Fruit fly (Drosophila melanogaster): ENCODE data around the gene CG13293.
A peak's percentile ranks its signal among the peaks of the same experiment; 100 is the strongest.

Gene CG13293

dm6 chr3L:6094697-6095096, 12.0 kb downstream of the CG13293 start, which contains the start of the genes CG10467 and loj (continued):
- TF ChIP-seq mld (GFP tag; IDR thresholded peaks at IDR 0.05; ENCODE audit: partially characterized antibody) (no peak), tgo (GFP tag; IDR thresholded peaks at IDR 0.05) (peak; percentile 97), Ptx1 (GFP tag; IDR thresholded peaks at IDR 0.05) (peak; percentile 99), Lhr (GFP tag; optimal IDR thresholded peaks at IDR 0.05) (peak; percentile 90), CG6854 (GFP tag; optimal IDR thresholded peaks at IDR 0.05) (peak; percentile 26), CG3065 (GFP tag; optimal IDR thresholded peaks at IDR 0.05) (peak; percentile 90), Abd-B (GFP tag; optimal IDR thresholded peaks at IDR 0.05) (peak; percentile 99), rib (GFP tag; IDR thresholded peaks at IDR 0.05) (peak; percentile 93), bbx (GFP tag; IDR thresholded peaks at IDR 0.05; ENCODE audit: partially characterized antibody) (peak; percentile 58), cwo (GFP tag; optimal IDR thresholded peaks at IDR 0.05) (peak; percentile 83), CG7963 (GFP tag; IDR thresholded peaks at IDR 0.05; ENCODE audit: partially characterized antibody) (no peak), Atf-2 (GFP tag; optimal IDR thresholded peaks at IDR 0.05) (peak; percentile 60), CG10565 (GFP tag; optimal IDR thresholded peaks at IDR 0.05) (peak; percentile 50), tna (GFP tag; IDR thresholded peaks at IDR 0.05; ENCODE audit: partially characterized antibody) (no peak), CG2129 (GFP tag; IDR thresholded peaks at IDR 0.05; ENCODE audit: partially characterized antibody) (peak; percentile 63), pzg (GFP tag; optimal IDR thresholded peaks at IDR 0.05) (peak; percentile 63), CG14965 (GFP tag; optimal IDR thresholded peaks at IDR 0.05; ENCODE audit: borderline replicate concordance) (no peak), chinmo (GFP tag; IDR thresholded peaks at IDR 0.05; ENCODE audit: partially characterized antibody) (no peak), Dp (GFP tag; optimal IDR thresholded peaks at IDR 0.05) (peak; percentile 72), CG9797 (GFP tag; optimal IDR thresholded peaks at IDR 0.05) (peak; percentile 47), CG2120 (GFP tag; optimal IDR thresholded peaks at IDR 0.05) (peak; percentile 95), gsb-n (tag; optimal IDR thresholded peaks at IDR 0.05) (peak; percentile 94), CG1603 (tag; optimal IDR thresholded peaks at IDR 0.05) (peak; percentile 51), CG14667 (GFP tag; IDR thresholded peaks at IDR 0.05) (peak; percentile 97), twi (tag; optimal IDR thresholded peaks at IDR 0.05) (peak; percentile 94), CG31388 (GFP tag; optimal IDR thresholded peaks at IDR 0.05) (peak; percentile 93), Taf1 (GFP tag; IDR thresholded peaks at IDR 0.05) (peak; percentile 87), CG13894 (tag; optimal IDR thresholded peaks at IDR 0.05) (peak; percentile 93), bsh (GFP tag; optimal IDR thresholded peaks at IDR 0.05) (peak in 1 of 2 experiments; percentile 97), Bteb2 (GFP tag; optimal IDR thresholded peaks at IDR 0.05) (peak; percentile 90), sug (tag; optimal IDR thresholded peaks at IDR 0.05) (peak; percentile 96), ssp (GFP tag; IDR thresholded peaks at IDR 0.05) (peak; percentile 93), CG10543 (GFP tag; optimal IDR thresholded peaks at IDR 0.05) (peak; percentile 91), ranshi (GFP tag; IDR thresholded peaks at IDR 0.05) (peak; percentile 98), mirr (GFP tag; optimal IDR thresholded peaks at IDR 0.05) (peak; percentile 53), wek (GFP tag; optimal IDR thresholded peaks at IDR 0.05) (no peak), CG18599 (GFP tag; optimal IDR thresholded peaks at IDR 0.05) (peak; percentile 94), CG10147 (GFP tag; optimal IDR thresholded peaks at IDR 0.05) (peak; percentile 92), wdn (GFP tag; IDR thresholded peaks at IDR 0.05) (peak; percentile 93), CG3838 (GFP tag; optimal IDR thresholded peaks at IDR 0.05) (peak; percentile 86), pfk (GFP tag; optimal IDR thresholded peaks at IDR 0.05) (peak; percentile 8), CG13624 (GFP tag; optimal IDR thresholded peaks at IDR 0.05) (peak; percentile 85), Bgb (GFP tag; IDR thresholded peaks at IDR 0.05; ENCODE audit: partially characterized antibody) (peak; percentile 59), kni (GFP tag; optimal IDR thresholded peaks at IDR 0.05) (peak; percentile 77), Ets97D (GFP tag; optimal IDR thresholded peaks at IDR 0.05) (peak; percentile 65), E2f1 (GFP tag; IDR thresholded peaks at IDR 0.05) (peak; percentile 97), CG12659 (GFP tag; optimal IDR thresholded peaks at IDR 0.05) (peak; percentile 96), ab (GFP tag; optimal IDR thresholded peaks at IDR 0.05) (peak; percentile 56), CrebB (tag; optimal IDR thresholded peaks at IDR 0.05) (peak; percentile 78)
